Fruit fly (Drosophila melanogaster) whole organism, embryonic: Measurements from ENCODE around the gene CG4497.
A peak's percentile ranks its signal among the peaks of the same experiment; 100 is the strongest.

Experiments used
- CG11085 ChIP-seq: fragments of 200-800 bp; sonication (Bioruptor generic); IDR thresholded peaks from 2 replicates; pipeline ENCODE4 v1.3.6; 2022; ENCODE audit warnings: missing biosample characterization, missing genetic modification characterization
- CG11560 ChIP-seq: fragments of 200-800 bp; sonication (Bioruptor generic); IDR thresholded peaks from 3 replicates; pipeline ENCODE4 v1.3.6; 2022; ENCODE audit warnings: missing biosample characterization, missing genetic modification characterization
- CG13287 ChIP-seq: fragments of 200-800 bp; sonication (Bioruptor generic); IDR thresholded peaks from 2 replicates; pipeline ENCODE4 v1.3.6; 2022; ENCODE audit warnings: missing biosample characterization, missing genetic modification characterization; ENCODE audit not compliant: partially characterized antibody
- CG13894 ChIP-seq: fragments of 200-800 bp; sonication (Bioruptor generic); optimal IDR thresholded peaks from 3 replicates; lab custom pipeline; 2018; ENCODE audit warnings: missing biosample characterization, mild to moderate bottlenecking, missing genetic modification characterization, moderate library complexity
- CG17186 ChIP-seq: fragments of 200-800 bp; sonication (Bioruptor generic); optimal IDR thresholded peaks from 3 replicates; lab custom pipeline; 2017; ENCODE audit warnings: missing biosample characterization, missing genetic modification reagents, missing genetic modification characterization
- CG18599 ChIP-seq: fragments of 200-800 bp; sonication (Bioruptor generic); optimal IDR thresholded peaks from 3 replicates; lab custom pipeline; 2017; ENCODE audit warnings: missing biosample characterization, missing genetic modification characterization, mild to moderate bottlenecking, moderate library complexity, missing genetic modification reagents
- CG2116 ChIP-seq: fragments of 200-800 bp; sonication (Bioruptor generic); optimal IDR thresholded peaks from 3 replicates; lab custom pipeline; 2018; ENCODE audit warnings: missing biosample characterization, mild to moderate bottlenecking, missing genetic modification characterization
- CG2199 ChIP-seq: fragments of 200-800 bp; sonication (Bioruptor generic); IDR thresholded peaks from 3 replicates; pipeline ENCODE4 v1.3.6; 2022; ENCODE audit warnings: missing biosample characterization, missing genetic modification characterization
- CG2678 ChIP-seq: fragments of 200-800 bp; sonication (Bioruptor generic); optimal IDR thresholded peaks from 3 replicates; lab custom pipeline; 2019; ENCODE audit warnings: missing biosample characterization, mild to moderate bottlenecking, missing genetic modification characterization, moderate library complexity
- CG3163 ChIP-seq: fragments of 200-800 bp; sonication (Bioruptor generic); optimal IDR thresholded peaks from 3 replicates; lab custom pipeline; 2016; ENCODE audit warnings: missing biosample characterization, missing genetic modification characterization
- CG32767 ChIP-seq: fragments of 200-800 bp; sonication (Bioruptor generic); IDR thresholded peaks from 2 replicates; pipeline ENCODE4 v1.3.6; 2022; ENCODE audit warnings: missing biosample characterization, missing genetic modification characterization
- CG3281 ChIP-seq: fragments of 200-800 bp; sonication (Bioruptor generic); optimal IDR thresholded peaks from 3 replicates; lab custom pipeline; 2017; ENCODE audit warnings: missing biosample characterization, mild to moderate bottlenecking, missing genetic modification characterization
- CG34376 ChIP-seq: fragments of 200-800 bp; sonication (Bioruptor generic); optimal IDR thresholded peaks from 2 replicates; lab custom pipeline; 2018; ENCODE audit warnings: missing biosample characterization, mild to moderate bottlenecking, missing genetic modification characterization
- CG7271 ChIP-seq: fragments of 200-800 bp; sonication (Bioruptor generic); optimal IDR thresholded peaks from 2 replicates; lab custom pipeline; 2018; ENCODE audit warnings: missing biosample characterization, mild to moderate bottlenecking, missing genetic modification characterization, moderate library complexity
- CG7556 ChIP-seq: fragments of 200-800 bp; sonication (Bioruptor generic); optimal IDR thresholded peaks from 2 replicates; lab custom pipeline; 2017; ENCODE audit warnings: missing biosample characterization, mild to moderate bottlenecking, missing genetic modification characterization
- CG7987 ChIP-seq: fragments of 200-800 bp; sonication (Bioruptor generic); optimal IDR thresholded peaks from 2 replicates; lab custom pipeline; 2018; ENCODE audit warnings: missing biosample characterization, mild to moderate bottlenecking, missing genetic modification characterization, moderate library complexity
- CG8478 ChIP-seq: fragments of >200 bp; optimal IDR thresholded peaks from 2 replicates; lab custom pipeline; 2018
- CG9727 ChIP-seq: fragments of 200-800 bp; sonication (Bioruptor generic); optimal IDR thresholded peaks from 3 replicates; lab custom pipeline; 2017; ENCODE audit warnings: missing biosample characterization, mild to moderate bottlenecking, missing genetic modification characterization
- CG9797 ChIP-seq: fragments of 200-800 bp; sonication (Bioruptor generic); optimal IDR thresholded peaks from 3 replicates; lab custom pipeline; 2018; ENCODE audit warnings: missing biosample characterization, mild to moderate bottlenecking, missing genetic modification characterization
- CHES-1-like ChIP-seq: fragments of 200-800 bp; sonication (Bioruptor generic); optimal IDR thresholded peaks from 2 replicates; lab custom pipeline; 2016; ENCODE audit warnings: missing biosample characterization, missing genetic modification characterization
- D ChIP-seq, 2 experiments: fragments of 200-800 bp in 1 of 2; fragments of >200 bp in 1 of 2; sonication (Bioruptor generic) in 1 of 2; optimal IDR thresholded peaks; 2 replicates in 1 of 2; 3 replicates in 1 of 2; lab custom pipeline; 2017; ENCODE audit warnings: mild to moderate bottlenecking in 1 of 2, missing biosample characterization in 1 of 2, missing genetic modification characterization in 1 of 2, missing genetic modification reagents in 1 of 2
- D19A ChIP-seq: fragments of 200-800 bp; optimal IDR thresholded peaks from 3 replicates; lab custom pipeline; 2019; ENCODE audit warnings: missing biosample characterization, mild to moderate bottlenecking, missing genetic modification characterization, moderate library complexity
- Ets97D ChIP-seq: fragments of 200-800 bp; sonication (Bioruptor generic); optimal IDR thresholded peaks from 3 replicates; lab custom pipeline; 2016; ENCODE audit warnings: missing biosample characterization, missing genetic modification characterization
- Meics ChIP-seq: fragments of 200-800 bp; sonication (Bioruptor generic); optimal IDR thresholded peaks from 2 replicates; lab custom pipeline; 2017; ENCODE audit warnings: missing biosample characterization, mild to moderate bottlenecking, missing genetic modification characterization
- Mes4 ChIP-seq: fragments of 200-800 bp; sonication (Bioruptor generic); optimal IDR thresholded peaks from 2 replicates; lab custom pipeline; 2016; ENCODE audit warnings: missing biosample characterization, missing genetic modification characterization
- Scr ChIP-seq: fragments of 200-800 bp; sonication (Bioruptor generic); IDR thresholded peaks from 2 replicates; pipeline ENCODE4 v1.3.6; 2022; ENCODE audit warnings: missing biosample characterization, missing genetic modification characterization; ENCODE audit not compliant: partially characterized antibody
- Side ChIP-seq: fragments of 200-800 bp; sonication (Bioruptor generic); optimal IDR thresholded peaks from 2 replicates; lab custom pipeline; 2016; ENCODE audit warnings: missing biosample characterization, missing genetic modification characterization
- Sin3A ChIP-seq: fragments of >200 bp; optimal IDR thresholded peaks from 2 replicates; lab custom pipeline; 2018
- ase ChIP-seq: fragments of 200-800 bp; sonication (Bioruptor generic); IDR thresholded peaks from 3 replicates; pipeline ENCODE4 v1.3.6; 2022; ENCODE audit warnings: missing biosample characterization, missing genetic modification characterization
- ash1 ChIP-seq: fragments of 200-800 bp; sonication (Bioruptor generic); optimal IDR thresholded peaks from 2 replicates; lab custom pipeline; 2018; ENCODE audit warnings: missing biosample characterization, mild to moderate bottlenecking, missing genetic modification characterization
- bab2 ChIP-seq: fragments of 200-800 bp; sonication (Bioruptor generic); optimal IDR thresholded peaks from 2 replicates; lab custom pipeline; 2016; ENCODE audit warnings: missing biosample characterization, missing genetic modification characterization
- bigmax ChIP-seq: fragments of 200-800 bp; sonication (Bioruptor generic); optimal IDR thresholded peaks from 2 replicates; lab custom pipeline; 2018; ENCODE audit warnings: missing biosample characterization, mild to moderate bottlenecking, missing genetic modification characterization
- btn ChIP-seq: fragments of 200-800 bp; sonication (Bioruptor generic); optimal IDR thresholded peaks from 2 replicates; lab custom pipeline; 2016; ENCODE audit warnings: missing biosample characterization, missing genetic modification characterization
- chif ChIP-seq, 2 experiments: fragments of 200-800 bp; sonication (Bioruptor generic); optimal IDR thresholded peaks; 3 replicates each; lab custom pipeline; 2016; ENCODE audit warnings: missing biosample characterization in 2 of 2, missing genetic modification characterization in 2 of 2
- cwo ChIP-seq: fragments of 200-800 bp; sonication (Bioruptor generic); optimal IDR thresholded peaks from 3 replicates; lab custom pipeline; 2017; ENCODE audit warnings: missing biosample characterization, missing genetic modification characterization, mild to moderate bottlenecking, moderate library complexity, missing genetic modification reagents
- exex ChIP-seq: fragments of 200-800 bp; sonication (Bioruptor generic); optimal IDR thresholded peaks from 4 replicates; lab custom pipeline; 2018; ENCODE audit warnings: missing biosample characterization, mild to moderate bottlenecking, missing genetic modification characterization, moderate library complexity
- gfzf ChIP-seq: fragments of 200-800 bp; sonication (Bioruptor generic); optimal IDR thresholded peaks from 2 replicates; lab custom pipeline; 2016; ENCODE audit warnings: missing biosample characterization, mild to moderate bottlenecking, missing genetic modification characterization, moderate library complexity
- grn ChIP-seq: fragments of 200-800 bp; sonication (Bioruptor generic); optimal IDR thresholded peaks from 3 replicates; lab custom pipeline; 2017; ENCODE audit warnings: missing biosample characterization, missing genetic modification characterization
- gro ChIP-seq: fragments of 200-800 bp; sonication (Bioruptor generic); optimal IDR thresholded peaks from 2 replicates; lab custom pipeline; 2016; ENCODE audit warnings: missing biosample characterization, missing genetic modification characterization
- gsb ChIP-seq: fragments of 200-800 bp; sonication (Bioruptor generic); IDR thresholded peaks from 2 replicates; pipeline ENCODE4 v1.3.6; 2022; ENCODE audit warnings: missing biosample characterization, missing genetic modification characterization
- mirr ChIP-seq: fragments of 200-800 bp; sonication (Bioruptor generic); optimal IDR thresholded peaks from 3 replicates; lab custom pipeline; 2018; ENCODE audit warnings: missing biosample characterization, mild to moderate bottlenecking, missing genetic modification characterization
- nom ChIP-seq: fragments of 200-800 bp; sonication (Bioruptor generic); optimal IDR thresholded peaks from 2 replicates; lab custom pipeline; 2017; ENCODE audit warnings: missing biosample characterization, missing genetic modification characterization, mild to moderate bottlenecking, moderate library complexity, missing genetic modification reagents
- psq ChIP-seq: fragments of 200-800 bp; sonication (Bioruptor generic); optimal IDR thresholded peaks from 2 replicates; lab custom pipeline; 2017; ENCODE audit warnings: missing biosample characterization, missing genetic modification characterization
- sens ChIP-seq: fragments of 200-800 bp; sonication (Bioruptor generic); peaks from one replicate; lab custom pipeline; 2016; ENCODE audit warnings: missing biosample characterization, missing genetic modification characterization
- shn ChIP-seq: fragments of 200-800 bp; sonication (Bioruptor generic); optimal IDR thresholded peaks from 3 replicates; lab custom pipeline; 2016; ENCODE audit warnings: missing biosample characterization, missing genetic modification characterization
- sob ChIP-seq: fragments of 200-800 bp; sonication (Bioruptor generic); IDR thresholded peaks from 2 replicates; pipeline ENCODE4 v1.3.6; 2022; ENCODE audit warnings: missing biosample characterization, missing genetic modification characterization
- sug ChIP-seq: fragments of 200-800 bp; optimal IDR thresholded peaks from 2 replicates; lab custom pipeline; 2019; ENCODE audit warnings: missing biosample characterization, mild to moderate bottlenecking, missing genetic modification characterization, moderate library complexity
- tna ChIP-seq: fragments of 200-800 bp; sonication (Bioruptor generic); IDR thresholded peaks from 2 replicates; pipeline ENCODE4 v1.3.6; 2022; ENCODE audit warnings: missing biosample characterization, missing genetic modification characterization; ENCODE audit not compliant: partially characterized antibody
- tup ChIP-seq: fragments of 200-800 bp; sonication (Bioruptor generic); optimal IDR thresholded peaks from 2 replicates; lab custom pipeline; 2016; ENCODE audit warnings: missing biosample characterization, mild to moderate bottlenecking, missing genetic modification characterization, moderate library complexity
- unpg ChIP-seq: fragments of 200-800 bp; sonication (Bioruptor generic); optimal IDR thresholded peaks from 3 replicates; lab custom pipeline; 2018; ENCODE audit warnings: missing biosample characterization, mild to moderate bottlenecking, missing genetic modification characterization, moderate library complexity
- wdn ChIP-seq: fragments of 200-800 bp; sonication (Bioruptor generic); IDR thresholded peaks from 2 replicates; pipeline ENCODE4 v1.3.6; 2022; ENCODE audit warnings: missing biosample characterization, missing genetic modification characterization

The CG4497 gene

dm6 chr2L:7242240-7242793, 47.9 kb upstream of the CG4497 start:
- TF ChIP-seq gfzf (GFP tag; lab: Kevin White, UChicago) (no peak), CG3163 (GFP tag; lab: Kevin White, UChicago) (no peak), Mes4 (no peak), unpg (GFP tag; lab: Kevin White, UChicago) (no peak), CG9727 (GFP tag; lab: Kevin White, UChicago) (no peak), CG11560 (tag; lab: Robert Waterston, UW) (no peak), Scr (no peak), chif (GFP tag; optimal IDR thresholded peaks at IDR 0.05; lab: Kevin White, UChicago) (no peak), CG17186 (GFP tag; lab: Kevin White, UChicago) (no peak), ase (no peak), nom (no peak), Ets97D (GFP tag; lab: Kevin White, UChicago) (no peak), CG7987 (GFP tag; lab: Kevin White, UChicago) (no peak), CG13894 (tag; lab: Kevin White, UChicago) (no peak), D19A (no peak), CG7271 (tag; lab: Kevin White, UChicago) (no peak), shn (GFP tag; lab: Kevin White, UChicago) (no peak), CG32767 (GFP tag; lab: Robert Waterston, UW) (no peak), Side (GFP tag; lab: Kevin White, UChicago) (no peak), sug (tag; lab: Kevin White, UChicago) (peak; percentile 60), Meics (no peak), CG2199 (no peak), gsb (GFP tag; lab: Robert Waterston, UW) (no peak), CG11085 (GFP tag; lab: Robert Waterston, UW) (no peak), CG34376 (peak; percentile 69), mirr (peak; percentile 48), psq (no peak), CG2678 (tag; lab: Kevin White, UChicago) (peak; percentile 15), CG2116 (GFP tag; lab: Kevin White, UChicago) (no peak), Sin3A (no peak), bigmax (GFP tag; lab: Kevin White, UChicago) (no peak), wdn (GFP tag; lab: Robert Waterston, UW) (peak; percentile 29; the same call in 1 of the 2 replicates), ash1 (no peak), CG9797 (GFP tag; lab: Kevin White, UChicago) (no peak), CG3281 (GFP tag; lab: Kevin White, UChicago) (peak; percentile 6), gro (GFP tag; lab: Kevin White, UChicago) (peak; percentile 42), tna (GFP tag; lab: Robert Waterston, UW) (no peak), sob (no peak), CG7556 (GFP tag; lab: Kevin White, UChicago) (no peak), bab2 (no peak), cwo (GFP tag; lab: Kevin White, UChicago) (no peak), tup (GFP tag; lab: Kevin White, UChicago) (no peak), D (optimal IDR thresholded peaks at IDR 0.05; lab: Kevin White, UChicago) (no peak), D (GFP tag; optimal IDR thresholded peaks at IDR 0.05; lab: Kevin White, UChicago) (no peak), CHES-1-like (GFP tag; lab: Kevin White, UChicago) (no peak), exex (tag; lab: Kevin White, UChicago) (peak; percentile 93), CG13287 (GFP tag; lab: Robert Waterston, UW) (no peak), CG8478 (lab: Kevin White, UChicago) (no peak), btn (GFP tag; lab: Kevin White, UChicago) (no peak), CG18599 (GFP tag; lab: Kevin White, UChicago) (peak; percentile 33), grn (GFP tag; lab: Kevin White, UChicago) (peak; percentile 59), sens (GFP tag; lab: Kevin White, UChicago) (no peak)
